Worm (Caenorhabditis elegans) whole organism, late embryonic: ENCODE measurements around the gene nhr-269.

ENCODE experiments used
- K02D7.2 ChIP-seq: sonication (generic microtip); optimal IDR thresholded peaks from 2 replicates; lab custom pipeline; 2017; ENCODE audit warnings: mild to moderate bottlenecking, missing genetic modification characterization, missing compliant biosample characterization
- ama-1 ChIP-seq: fragments of 150-350 bp; optimal IDR thresholded peaks from 2 replicates; lab custom pipeline; 2014
- ets-4 ChIP-seq: sonication (generic microtip); optimal IDR thresholded peaks from 2 replicates; lab custom pipeline; 2016; ENCODE audit warnings: missing genetic modification characterization, missing compliant biosample characterization
- fkh-10 ChIP-seq: fragments of 150-350 bp; optimal IDR thresholded peaks from 2 replicates; lab custom pipeline; 2014; ENCODE audit warnings: missing biosample characterization, missing genetic modification reagents, missing genetic modification characterization
- hlh-13 ChIP-seq: fragments of 200-800 bp; sonication (Bioruptor generic); optimal IDR thresholded peaks from 2 replicates; lab custom pipeline; 2018; ENCODE audit warnings: mild to moderate bottlenecking, missing genetic modification characterization, missing compliant biosample characterization
- madf-2 ChIP-seq: sonication (generic microtip); optimal IDR thresholded peaks from 2 replicates; lab custom pipeline; 2017; ENCODE audit warnings: missing genetic modification characterization, missing compliant biosample characterization
- mec-3 ChIP-seq: sonication (generic microtip); optimal IDR thresholded peaks from 2 replicates; lab custom pipeline; 2016; ENCODE audit warnings: borderline replicate concordance, missing genetic modification characterization, missing compliant biosample characterization
- nhr-11 ChIP-seq: fragments of 150-350 bp; optimal IDR thresholded peaks from 2 replicates; lab custom pipeline; 2014; ENCODE audit warnings: missing biosample characterization, missing genetic modification characterization
- pros-1 ChIP-seq: fragments of 150-350 bp; optimal IDR thresholded peaks from 2 replicates; lab custom pipeline; 2014; ENCODE audit warnings: missing biosample characterization, missing genetic modification reagents, missing genetic modification characterization
- tbx-2 ChIP-seq: sonication (generic microtip); optimal IDR thresholded peaks from 2 replicates; lab custom pipeline; 2016; ENCODE audit warnings: missing genetic modification characterization, missing compliant biosample characterization
- tbx-7 ChIP-seq: sonication (generic microtip); optimal IDR thresholded peaks from 2 replicates; lab custom pipeline; 2016; ENCODE audit warnings: missing genotype, missing genetic modification characterization, missing compliant biosample characterization
- unc-3 ChIP-seq, 2 experiments: fragments of 200-800 bp in 1 of 2; sonication (Bioruptor generic) in 1 of 2; sonication (generic microtip) in 1 of 2; conservative IDR thresholded peaks in 1 of 2; optimal IDR thresholded peaks in 1 of 2; 2 replicates each; pipeline versions ENCODE4 v1.3.6 to Lab custom; 2016 to 2022; ENCODE audit warnings: missing compliant biosample characterization in 2 of 2, missing genetic modification characterization in 2 of 2, missing genetic modification reagents in 1 of 2

- no peak for TF ChIP-seq pros-1 (tag; lab: Kevin White, UChicago)
- no peak for TF ChIP-seq ama-1 (lab: Kevin White, UChicago)
- no peak for TF ChIP-seq mec-3 (tag; lab: Kevin White, UChicago)
- no peak for TF ChIP-seq fkh-10 (GFP tag; lab: Kevin White, UChicago)
- no peak for TF ChIP-seq hlh-13 (GFP tag; lab: Kevin White, UChicago)
- no peak for TF ChIP-seq unc-3 (GFP tag; conservative IDR thresholded peaks at IDR 0.05; lab: Robert Waterston, UW)
- no peak for TF ChIP-seq unc-3 (tag; optimal IDR thresholded peaks at IDR 0.05; lab: Kevin White, UChicago)
- no peak for TF ChIP-seq madf-2
- no peak for TF ChIP-seq tbx-2 (tag; lab: Kevin White, UChicago)
- TF ChIP-seq ets-4 (tag; lab: Kevin White, UChicago), result no peak
- no peak for TF ChIP-seq tbx-7
- TF ChIP-seq K02D7.2 (tag; lab: Kevin White, UChicago), result no peak
- TF ChIP-seq nhr-11 (tag; lab: Kevin White, UChicago), result no peak
These were observed 46.3 kb upstream of the nhr-269 start, which contains the start of gene srh-265 for ce11 chrV:15415951-15416350.
